Fruit fly (Drosophila melanogaster) whole organism, wandering third instar larva: ENCODE data around the gene Hpr1.

Source experiments
- CG32264 ChIP-seq: fragments of 200-800 bp; sonication (Bioruptor generic); optimal IDR thresholded peaks from 2 replicates; lab custom pipeline; 2016; ENCODE audit warnings: missing biosample characterization, missing genetic modification characterization
- CG9705 ChIP-seq: fragments of 200-800 bp; sonication (Bioruptor generic); optimal IDR thresholded peaks from 2 replicates; lab custom pipeline; 2018; ENCODE audit warnings: missing biosample characterization, mild to moderate bottlenecking, missing genetic modification characterization
- CrebA ChIP-seq: fragments of 200-800 bp; sonication (Bioruptor generic); optimal IDR thresholded peaks from 2 replicates; lab custom pipeline; 2016; ENCODE audit warnings: missing biosample characterization, mild to moderate bottlenecking, missing genetic modification characterization, borderline replicate concordance
- Dfd ChIP-seq: fragments of >200 bp; optimal IDR thresholded peaks from 2 replicates; lab custom pipeline; 2017; ENCODE audit warnings: missing biosample characterization, missing genetic modification characterization
- Dif ChIP-seq: fragments of 200-275, 200-300 bp; sonication (Bioruptor generic); optimal IDR thresholded peaks from 2 replicates; lab custom pipeline; 2018; ENCODE audit warnings: missing biosample characterization, missing genetic modification characterization; ENCODE audit not compliant: partially characterized antibody
- GATAd ChIP-seq: sonication (Bioruptor generic); optimal IDR thresholded peaks from 2 replicates; lab custom pipeline; 2016; ENCODE audit warnings: missing biosample characterization, missing genetic modification characterization
- HLH106 ChIP-seq: fragments of 200-800 bp; optimal IDR thresholded peaks from 3 replicates; lab custom pipeline; 2019; ENCODE audit warnings: missing biosample characterization, mild to moderate bottlenecking, missing genetic modification characterization, moderate library complexity
- Hnf4 ChIP-seq: fragments of 200-800 bp; sonication (Bioruptor generic); optimal IDR thresholded peaks from 2 replicates; lab custom pipeline; 2016; ENCODE audit warnings: missing biosample characterization, mild to moderate bottlenecking, missing genetic modification characterization
- Hr78 ChIP-seq: fragments of >200 bp; optimal IDR thresholded peaks from 2 replicates; lab custom pipeline; 2017; ENCODE audit warnings: missing biosample characterization, missing genetic modification characterization
- Hr83 ChIP-seq: fragments of 200-300 bp; sonication (Bioruptor generic); optimal IDR thresholded peaks from 2 replicates; lab custom pipeline; 2016; ENCODE audit warnings: missing biosample characterization, mild to moderate bottlenecking, missing genetic modification characterization, moderate library complexity; ENCODE audit not compliant: poor library complexity, severe bottlenecking
- Jra ChIP-seq: sonication (Bioruptor generic); optimal IDR thresholded peaks from 2 replicates; lab custom pipeline; 2016; ENCODE audit warnings: missing biosample characterization, missing genetic modification characterization
- Myc ChIP-seq: fragments of >200 bp; optimal IDR thresholded peaks from 2 replicates; lab custom pipeline; 2017
- N ChIP-seq: fragments of >200 bp; optimal IDR thresholded peaks from 2 replicates; lab custom pipeline; 2018; ENCODE audit warnings: missing biosample characterization, missing external identifiers, missing genetic modification characterization
- OdsH ChIP-seq: fragments of 200-800 bp; sonication (Bioruptor generic); optimal IDR thresholded peaks from 2 replicates; lab custom pipeline; 2016; ENCODE audit warnings: missing biosample characterization, mild to moderate bottlenecking, missing genetic modification characterization
- Rel ChIP-seq, 2 experiments: fragments of 200-800 bp; sonication (Bioruptor generic) in 1 of 2; optimal IDR thresholded peaks; 2 replicates in 1 of 2; 3 replicates in 1 of 2; lab custom pipeline; 2016 to 2019; ENCODE audit warnings: mild to moderate bottlenecking in 2 of 2, missing biosample characterization in 2 of 2, missing genetic modification characterization in 2 of 2, moderate library complexity in 1 of 2
- Sp1 ChIP-seq: fragments of 200-800 bp; sonication (Bioruptor generic); optimal IDR thresholded peaks from 3 replicates; lab custom pipeline; 2019; ENCODE audit warnings: missing biosample characterization, mild to moderate bottlenecking, missing genetic modification characterization, moderate library complexity
- Vsx2 ChIP-seq: fragments of 200-300, 225-300 bp; sonication (Bioruptor generic); optimal IDR thresholded peaks from 2 replicates; lab custom pipeline; 2018; ENCODE audit warnings: missing biosample characterization, missing genetic modification characterization; ENCODE audit not compliant: partially characterized antibody
- br ChIP-seq: fragments of 200-800 bp; sonication (Bioruptor generic); optimal IDR thresholded peaks from 2 replicates; lab custom pipeline; 2016; ENCODE audit warnings: missing biosample characterization, missing genetic modification characterization
- brk ChIP-seq: fragments of 200-800 bp; sonication (Bioruptor generic); optimal IDR thresholded peaks from 2 replicates; lab custom pipeline; 2016; ENCODE audit warnings: missing biosample characterization, mild to moderate bottlenecking, missing genetic modification characterization
- dl ChIP-seq, 2 experiments: fragments of 175-275, 200-275 bp in 1 of 2; fragments of 200-275 bp in 1 of 2; sonication (Bioruptor generic); optimal IDR thresholded peaks; lab custom pipeline; 2018; ENCODE audit warnings: mild to moderate bottlenecking in 2 of 2, missing biosample characterization in 2 of 2, missing genetic modification characterization in 2 of 2, moderate library complexity in 2 of 2; ENCODE audit not compliant: partially characterized antibody in 2 of 2, insufficient read depth in 1 of 2
- dmrt93B ChIP-seq: fragments of 200-800 bp; sonication (Bioruptor generic); optimal IDR thresholded peaks from 2 replicates; lab custom pipeline; 2018; ENCODE audit warnings: missing biosample characterization, mild to moderate bottlenecking, missing genetic modification characterization
- dsf ChIP-seq: sonication (Bioruptor generic); optimal IDR thresholded peaks from 2 replicates; lab custom pipeline; 2016; ENCODE audit warnings: missing biosample characterization, missing genetic modification characterization, borderline replicate concordance
- ey ChIP-seq: fragments of 200-800 bp; sonication (Bioruptor generic); optimal IDR thresholded peaks from 2 replicates; lab custom pipeline; 2016; ENCODE audit warnings: missing biosample characterization, missing genetic modification characterization
- foxo ChIP-seq, 2 experiments: fragments of 200-800 bp; sonication (Bioruptor generic); optimal IDR thresholded peaks; 2 replicates in 1 of 2; 3 replicates in 1 of 2; lab custom pipeline; 2016 to 2017; ENCODE audit warnings: missing biosample characterization in 2 of 2, missing genetic modification characterization in 2 of 2
- fru ChIP-seq: fragments of 200-800 bp; sonication (Bioruptor generic); optimal IDR thresholded peaks from 3 replicates; lab custom pipeline; 2016; ENCODE audit warnings: missing biosample characterization, mild to moderate bottlenecking, missing genetic modification characterization
- h ChIP-seq: fragments of 200-800 bp; sonication (Bioruptor generic); optimal IDR thresholded peaks from 3 replicates; lab custom pipeline; 2016; ENCODE audit warnings: missing biosample characterization, mild to moderate bottlenecking, missing genetic modification characterization
- jim ChIP-seq: fragments of 175-275, 200-325 bp; sonication (Bioruptor generic); optimal IDR thresholded peaks from 2 replicates; lab custom pipeline; 2016; ENCODE audit warnings: missing biosample characterization, mild to moderate bottlenecking, missing genetic modification characterization
- psq ChIP-seq: fragments of 200-800 bp; sonication (Bioruptor generic); optimal IDR thresholded peaks from 3 replicates; lab custom pipeline; 2017; ENCODE audit warnings: missing biosample characterization, mild to moderate bottlenecking, missing genetic modification characterization, moderate library complexity
- rgr ChIP-seq: fragments of 200-800 bp; sonication (Bioruptor generic); optimal IDR thresholded peaks from 3 replicates; lab custom pipeline; 2016; ENCODE audit warnings: missing biosample characterization, mild to moderate bottlenecking, missing genetic modification characterization
- sage ChIP-seq: fragments of 200-800 bp; sonication (Bioruptor generic); optimal IDR thresholded peaks from 2 replicates; lab custom pipeline; 2016; ENCODE audit warnings: missing biosample characterization, mild to moderate bottlenecking, missing genetic modification characterization
- sv ChIP-seq: fragments of 200-800 bp; sonication (Bioruptor generic); optimal IDR thresholded peaks from 3 replicates; lab custom pipeline; 2016; ENCODE audit warnings: missing biosample characterization, missing genetic modification characterization
- tai ChIP-seq: sonication (Bioruptor generic); optimal IDR thresholded peaks from 2 replicates; lab custom pipeline; 2016; ENCODE audit warnings: missing biosample characterization, missing genetic modification characterization
- usp ChIP-seq: fragments of >200 bp; optimal IDR thresholded peaks from 2 replicates; lab custom pipeline; 2017; ENCODE audit warnings: missing biosample characterization, missing genetic modification characterization
- woc ChIP-seq: sonication (Bioruptor generic); optimal IDR thresholded peaks from 2 replicates; lab custom pipeline; 2016; ENCODE audit warnings: missing biosample characterization, mild to moderate bottlenecking, missing genetic modification characterization

The Hpr1 gene

DNA sequence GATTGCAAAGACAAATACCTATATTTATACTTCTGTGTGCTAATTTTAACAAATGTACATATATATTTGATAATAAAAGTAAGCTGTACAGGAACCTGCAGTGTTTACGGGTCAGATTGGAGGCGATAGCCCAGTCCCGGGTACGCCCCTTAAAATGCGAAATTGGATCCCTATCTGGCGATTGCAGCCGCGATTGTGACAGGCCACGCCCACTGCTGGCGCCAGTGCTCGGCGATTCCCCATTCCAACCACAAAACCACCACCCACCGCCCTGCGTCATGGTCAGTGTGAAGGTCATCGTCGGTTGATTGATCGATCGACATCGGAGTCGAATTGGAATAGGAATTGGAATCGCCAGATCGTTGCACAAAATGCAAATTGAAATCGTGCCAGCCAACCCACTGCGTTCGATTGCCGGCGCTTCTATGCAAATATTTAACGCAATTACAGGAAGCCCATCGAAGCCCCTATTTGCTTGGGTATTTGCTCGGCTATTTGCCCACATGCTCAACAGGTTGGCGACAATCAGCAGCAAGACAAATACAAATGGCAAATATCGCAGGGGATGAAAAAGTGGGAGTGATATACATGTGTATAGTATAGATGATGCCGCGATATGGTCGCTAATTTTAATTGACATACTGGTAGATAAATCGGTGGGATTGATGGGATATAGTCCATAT, 17.6 kb upstream of the Hpr1 start:
- TF ChIP-seq Hr83 (GFP tag; lab: Kevin White, UChicago) (peak; percentile 42), Rel (GFP tag; optimal IDR thresholded peaks at IDR 0.05; lab: Kevin White, UChicago) (no peak), Rel (tag; optimal IDR thresholded peaks at IDR 0.05; lab: Kevin White, UChicago) (peak; percentile 72), ey (GFP tag; lab: Kevin White, UChicago) (no peak), Sp1 (GFP tag; lab: Kevin White, UChicago) (no peak), Dfd (GFP tag; lab: Kevin White, UChicago) (no peak), usp (GFP tag; lab: Kevin White, UChicago) (no peak), dsf (no peak)

DNA sequence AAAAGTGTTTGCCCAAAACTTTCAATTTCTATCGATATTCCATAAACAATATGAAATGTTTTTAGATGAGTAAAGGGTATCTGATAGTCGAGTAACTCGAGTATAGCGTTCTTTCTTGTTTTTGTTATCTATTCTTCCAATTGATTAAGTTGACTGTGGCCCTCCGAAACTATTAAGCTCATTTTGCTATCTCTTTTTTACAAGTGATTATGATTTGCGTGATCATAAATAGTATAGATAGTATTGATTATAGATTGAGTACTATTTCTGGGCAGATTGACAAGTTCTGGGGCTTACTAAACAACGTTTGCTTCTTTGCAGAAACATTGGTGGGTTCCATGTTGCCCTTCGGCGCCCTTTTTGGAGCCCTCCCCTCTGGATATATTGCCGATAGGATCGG, 15.3 kb upstream of the Hpr1 start:
- TF ChIP-seq jim (GFP tag; lab: Kevin White, UChicago), result no peak
- no peak for TF ChIP-seq Dif (GFP tag; lab: Kevin White, UChicago)
- no peak for TF ChIP-seq usp (GFP tag; lab: Kevin White, UChicago)

DNA sequence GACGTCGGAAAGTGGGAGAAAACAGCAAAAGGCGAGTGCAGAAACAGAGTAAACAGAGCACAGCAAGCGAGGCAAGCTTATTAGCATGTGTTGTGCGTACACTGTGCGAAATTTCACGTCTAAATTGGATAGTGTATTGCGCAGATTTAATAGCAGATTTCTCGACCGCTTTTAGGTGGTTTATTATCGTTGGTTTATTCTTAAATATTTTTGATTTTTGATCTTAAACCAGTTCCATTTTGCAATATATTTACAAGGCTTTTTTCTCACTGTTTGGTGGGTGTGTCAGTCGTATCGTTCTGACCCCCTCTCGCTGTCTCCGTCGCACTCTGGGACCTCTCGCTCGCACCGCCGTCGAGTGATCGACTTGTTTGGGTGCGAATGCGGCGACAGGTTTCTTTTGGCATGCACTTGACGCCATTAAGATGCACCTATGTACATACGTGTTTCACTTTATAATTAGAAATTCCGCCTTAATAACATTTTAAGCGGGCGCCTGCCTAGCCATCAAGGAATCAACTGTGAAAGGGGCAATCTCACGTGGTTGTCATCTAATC, 12.8 kb upstream of the Hpr1 start:
- TF ChIP-seq OdsH (GFP tag; lab: Kevin White, UChicago), result peak; percentile 72
- TF ChIP-seq sv, result no peak
- peak; percentile 17 for TF ChIP-seq Rel (GFP tag; optimal IDR thresholded peaks at IDR 0.05; lab: Kevin White, UChicago)
- TF ChIP-seq Rel (tag; optimal IDR thresholded peaks at IDR 0.05; lab: Kevin White, UChicago), result no peak
- TF ChIP-seq GATAd, result peak; percentile 22
- peak; percentile 62 for TF ChIP-seq dmrt93B (GFP tag; lab: Kevin White, UChicago)
- no peak for TF ChIP-seq Vsx2
- TF ChIP-seq Hr78 (GFP tag; lab: Kevin White, UChicago), result no peak
- peak; percentile 51 for TF ChIP-seq woc (GFP tag; lab: Kevin White, UChicago)
- TF ChIP-seq Hnf4 (GFP tag; lab: Kevin White, UChicago), result peak; percentile 74
- TF ChIP-seq Dfd (GFP tag; lab: Kevin White, UChicago), result no peak
- peak; percentile 58 for TF ChIP-seq CG32264 (GFP tag; lab: Kevin White, UChicago)
- no peak for TF ChIP-seq N (GFP tag; lab: Kevin White, UChicago)
- peak; percentile 78 for TF ChIP-seq psq
- TF ChIP-seq ey (GFP tag; lab: Kevin White, UChicago), result peak; percentile 87
- peak; percentile 68 for TF ChIP-seq tai (GFP tag; lab: Kevin White, UChicago)
- TF ChIP-seq br (GFP tag; lab: Kevin White, UChicago), result peak; percentile 77
- peak; percentile 80 for TF ChIP-seq fru (GFP tag; lab: Kevin White, UChicago)
- peak; percentile 73 for TF ChIP-seq rgr (GFP tag; lab: Kevin White, UChicago)
- peak in 1 of 2 experiments; percentile 82 for TF ChIP-seq foxo (GFP tag; optimal IDR thresholded peaks at IDR 0.05; lab: Kevin White, UChicago)
- TF ChIP-seq Sp1 (GFP tag; lab: Kevin White, UChicago), result peak; percentile 59
- TF ChIP-seq Jra (GFP tag; lab: Kevin White, UChicago), result peak; percentile 35
- no peak for TF ChIP-seq dsf
- peak; percentile 84 for TF ChIP-seq h (GFP tag; lab: Kevin White, UChicago)
- peak; percentile 39 for TF ChIP-seq sage (GFP tag; lab: Kevin White, UChicago)
- peak; percentile 69 for TF ChIP-seq HLH106 (tag; lab: Kevin White, UChicago)
- TF ChIP-seq, all 38 proteins: peak for 19

DNA sequence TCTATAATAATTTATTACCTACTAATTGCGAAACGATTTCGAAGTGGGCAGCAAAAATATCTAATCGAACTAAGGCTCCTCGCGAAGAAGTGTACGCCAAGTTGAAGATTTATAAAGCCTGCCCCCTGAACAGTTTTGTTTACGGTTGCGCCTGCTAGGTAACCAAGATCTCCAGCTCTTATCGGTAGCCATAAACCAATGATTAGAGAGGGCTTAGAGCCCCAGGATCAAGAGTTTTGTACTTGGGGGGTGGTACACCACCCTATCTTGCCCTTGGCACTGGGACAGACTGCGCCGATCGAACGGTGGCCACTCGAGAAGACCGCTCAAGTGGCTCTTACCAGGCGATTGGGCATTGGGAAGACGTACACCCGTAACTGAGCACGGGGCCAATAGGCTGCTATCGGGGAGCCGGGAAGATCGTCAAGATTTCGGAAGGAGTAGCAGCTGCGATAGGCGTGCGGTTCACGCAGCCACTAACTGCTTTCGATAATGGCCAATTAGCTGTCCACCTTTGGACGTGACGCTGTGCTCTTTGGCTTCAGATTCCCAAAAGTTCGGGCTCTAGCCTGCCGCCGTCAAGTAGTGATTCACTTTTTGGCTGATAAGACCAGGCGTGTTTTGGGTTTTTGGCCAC, 11.2 kb upstream of the Hpr1 start:
- no peak for TF ChIP-seq sage (GFP tag; lab: Kevin White, UChicago)
- TF ChIP-seq Dif (GFP tag; lab: Kevin White, UChicago), result no peak
- TF ChIP-seq br (GFP tag; lab: Kevin White, UChicago), result no peak
- no peak for TF ChIP-seq GATAd
- no peak for TF ChIP-seq dmrt93B (GFP tag; lab: Kevin White, UChicago)
- TF ChIP-seq HLH106 (tag; lab: Kevin White, UChicago), result no peak
- TF ChIP-seq Myc (lab: Kevin White, UChicago), result no peak
- no peak for TF ChIP-seq h (GFP tag; lab: Kevin White, UChicago)
- no peak for TF ChIP-seq foxo (GFP tag; optimal IDR thresholded peaks at IDR 0.05; lab: Kevin White, UChicago)
- no peak for TF ChIP-seq Hr83 (GFP tag; lab: Kevin White, UChicago)
- TF ChIP-seq Sp1 (GFP tag; lab: Kevin White, UChicago), result no peak
- no peak for TF ChIP-seq woc (GFP tag; lab: Kevin White, UChicago)
- TF ChIP-seq CrebA (GFP tag; lab: Kevin White, UChicago), result no peak
- no peak for TF ChIP-seq CG32264 (GFP tag; lab: Kevin White, UChicago)
- no peak for TF ChIP-seq dl (GFP tag; optimal IDR thresholded peaks at IDR 0.05; lab: Kevin White, UChicago; ENCODE audit: insufficient read depth in 1 of 2, partially characterized antibody in 2 of 2)
- TF ChIP-seq CG9705 (GFP tag; lab: Kevin White, UChicago), result no peak
- no peak for TF ChIP-seq brk
- TF ChIP-seq jim (GFP tag; lab: Kevin White, UChicago), result no peak
- TF ChIP-seq rgr (GFP tag; lab: Kevin White, UChicago), result no peak
- no peak for TF ChIP-seq Jra (GFP tag; lab: Kevin White, UChicago)
